Fruit fly (Drosophila melanogaster) whole organism, embryonic: ENCODE measurements around the gene woc.

Source experiments
- Abd-B ChIP-seq: fragments of 200-800 bp; sonication (Bioruptor generic); optimal IDR thresholded peaks from 2 replicates; lab custom pipeline; 2018; ENCODE audit warnings: missing biosample characterization, mild to moderate bottlenecking, missing genetic modification characterization, moderate library complexity
- Awh ChIP-seq: fragments of 200-800 bp; sonication (Bioruptor generic); IDR thresholded peaks from 2 replicates; pipeline ENCODE4, ENCODE4 v1.3.6; 2022; ENCODE audit warnings: missing biosample characterization, missing genetic modification characterization
- B-H2 ChIP-seq: fragments of 200-800 bp; sonication (Bioruptor generic); optimal IDR thresholded peaks from 2 replicates; lab custom pipeline; 2018; ENCODE audit warnings: missing biosample characterization, mild to moderate bottlenecking, missing genetic modification characterization
- CG11456 ChIP-seq: fragments of 200-800 bp; sonication (Bioruptor generic); IDR thresholded peaks from 3 replicates; pipeline ENCODE4 v1.3.6; 2022; ENCODE audit warnings: missing biosample characterization, missing genetic modification characterization
- CG11504 ChIP-seq: fragments of 200-800 bp; sonication (Bioruptor generic); optimal IDR thresholded peaks from 3 replicates; lab custom pipeline; 2019; ENCODE audit warnings: missing biosample characterization, mild to moderate bottlenecking, missing genetic modification characterization, moderate library complexity
- CG12071 ChIP-seq: fragments of 200-800 bp; sonication (Bioruptor generic); optimal IDR thresholded peaks from 3 replicates; lab custom pipeline; 2018; ENCODE audit warnings: missing biosample characterization, mild to moderate bottlenecking, missing genetic modification characterization
- CG12659 ChIP-seq: fragments of 200-800 bp; sonication (Bioruptor generic); optimal IDR thresholded peaks from 3 replicates; lab custom pipeline; 2017; ENCODE audit warnings: mild to moderate bottlenecking, missing biosample characterization, missing genetic modification reagents, missing genetic modification characterization
- CG13894 ChIP-seq: fragments of 200-800 bp; sonication (Bioruptor generic); optimal IDR thresholded peaks from 3 replicates; lab custom pipeline; 2018; ENCODE audit warnings: missing biosample characterization, mild to moderate bottlenecking, missing genetic modification characterization, moderate library complexity
- CG1603 ChIP-seq: fragments of 200-800 bp; sonication (Bioruptor generic); optimal IDR thresholded peaks from 2 replicates; lab custom pipeline; 2019; ENCODE audit warnings: missing biosample characterization, mild to moderate bottlenecking, missing genetic modification characterization, moderate library complexity
- CG1792 ChIP-seq: fragments of 200-800 bp; sonication (Bioruptor generic); optimal IDR thresholded peaks from 2 replicates; lab custom pipeline; 2016; ENCODE audit warnings: missing biosample characterization, missing genetic modification characterization
- CG18599 ChIP-seq: fragments of 200-800 bp; sonication (Bioruptor generic); optimal IDR thresholded peaks from 3 replicates; lab custom pipeline; 2017; ENCODE audit warnings: missing biosample characterization, missing genetic modification characterization, mild to moderate bottlenecking, moderate library complexity, missing genetic modification reagents
- CG4854 ChIP-seq: fragments of 200-800 bp; sonication (Bioruptor generic); optimal IDR thresholded peaks from 2 replicates; lab custom pipeline; 2016; ENCODE audit warnings: missing biosample characterization, missing genetic modification characterization, inconsistent platforms
- CG8290 ChIP-seq, 3 experiments: fragments of 200-800 bp; sonication (Bioruptor generic); optimal IDR thresholded peaks; 2 replicates each; lab custom pipeline; 2016 to 2019; ENCODE audit warnings: missing biosample characterization in 3 of 3, missing genetic modification characterization in 3 of 3, mild to moderate bottlenecking in 2 of 3, moderate library complexity in 1 of 3
- CG8478 ChIP-seq: fragments of >200 bp; optimal IDR thresholded peaks from 2 replicates; lab custom pipeline; 2018
- CG8944 ChIP-seq: fragments of 200-800 bp; sonication (Bioruptor generic); optimal IDR thresholded peaks from 3 replicates; lab custom pipeline; 2016; ENCODE audit warnings: missing biosample characterization, missing genetic modification characterization
- CG9609 ChIP-seq: fragments of 200-800 bp; sonication (Bioruptor generic); optimal IDR thresholded peaks from 3 replicates; lab custom pipeline; 2016; ENCODE audit warnings: missing biosample characterization, missing genetic modification characterization
- CTCF ChIP-seq: fragments of 200-800 bp; sonication (Bioruptor generic); optimal IDR thresholded peaks from 2 replicates; lab custom pipeline; 2017; ENCODE audit warnings: missing biosample characterization, mild to moderate bottlenecking, missing genetic modification characterization, moderate library complexity
- CoRest ChIP-seq: fragments of 200-800 bp; sonication (Bioruptor generic); optimal IDR thresholded peaks from 3 replicates; lab custom pipeline; 2018; ENCODE audit warnings: missing biosample characterization, mild to moderate bottlenecking, missing genetic modification characterization, moderate library complexity
- D ChIP-seq, 2 experiments: fragments of 200-800 bp in 1 of 2; fragments of >200 bp in 1 of 2; sonication (Bioruptor generic) in 1 of 2; optimal IDR thresholded peaks; 2 replicates in 1 of 2; 3 replicates in 1 of 2; lab custom pipeline; 2017; ENCODE audit warnings: mild to moderate bottlenecking in 1 of 2, missing biosample characterization in 1 of 2, missing genetic modification characterization in 1 of 2, missing genetic modification reagents in 1 of 2
- E2f2 ChIP-seq: fragments of 200-800 bp; sonication (Bioruptor generic); IDR thresholded peaks from 2 replicates; pipeline ENCODE4 v1.3.6; 2022; ENCODE audit warnings: missing biosample characterization, missing genetic modification characterization
- Ets65A ChIP-seq: fragments of 200-800 bp; sonication (Bioruptor generic); peaks from one replicate; lab custom pipeline; 2016; ENCODE audit warnings: missing biosample characterization, missing genetic modification characterization
- Gug ChIP-seq: fragments of 200-800 bp; sonication (Bioruptor generic); IDR thresholded peaks from 4 replicates; pipeline ENCODE4 v1.3.6; 2022; ENCODE audit warnings: missing biosample characterization, missing genetic modification characterization
- HLHmδ ChIP-seq: fragments of 200-800 bp; sonication (Bioruptor generic); optimal IDR thresholded peaks from 2 replicates; lab custom pipeline; 2018; ENCODE audit warnings: missing biosample characterization, mild to moderate bottlenecking, missing genetic modification characterization, moderate library complexity
- Mad ChIP-seq: fragments of 200-800 bp; sonication (Bioruptor generic); optimal IDR thresholded peaks from 2 replicates; lab custom pipeline; 2016; ENCODE audit warnings: missing biosample characterization, missing genetic modification characterization
- Nf-YC ChIP-seq: fragments of 200-800 bp; optimal IDR thresholded peaks from 3 replicates; lab custom pipeline; 2019; ENCODE audit warnings: missing biosample characterization, mild to moderate bottlenecking, missing genetic modification characterization, moderate library complexity
- NfI ChIP-seq: fragments of 200-800 bp; sonication (Bioruptor generic); optimal IDR thresholded peaks from 3 replicates; lab custom pipeline; 2018; ENCODE audit warnings: missing biosample characterization, mild to moderate bottlenecking, missing genetic modification characterization, moderate library complexity
- Xrp1 ChIP-seq: fragments of 200-800 bp; sonication (Bioruptor generic); IDR thresholded peaks from 2 replicates; pipeline ENCODE4 v1.3.6; 2022; ENCODE audit warnings: missing biosample characterization, missing genetic modification characterization
- YL-1 ChIP-seq: fragments of 200-800 bp; sonication (Bioruptor generic); optimal IDR thresholded peaks from 3 replicates; lab custom pipeline; 2017; ENCODE audit warnings: missing biosample characterization, mild to moderate bottlenecking, missing genetic modification characterization
- ab ChIP-seq: fragments of 200-800 bp; sonication (Bioruptor generic); optimal IDR thresholded peaks from 2 replicates; lab custom pipeline; 2016; ENCODE audit warnings: missing biosample characterization, missing genetic modification characterization
- ash1 ChIP-seq: fragments of 200-800 bp; sonication (Bioruptor generic); optimal IDR thresholded peaks from 2 replicates; lab custom pipeline; 2018; ENCODE audit warnings: missing biosample characterization, mild to moderate bottlenecking, missing genetic modification characterization
- cg ChIP-seq: fragments of 200-800 bp; sonication (Bioruptor generic); optimal IDR thresholded peaks from 3 replicates; lab custom pipeline; 2019; ENCODE audit warnings: missing biosample characterization, mild to moderate bottlenecking, missing genetic modification characterization, moderate library complexity
- chinmo ChIP-seq: fragments of 200-800 bp; sonication (Bioruptor generic); IDR thresholded peaks from 4 replicates; pipeline ENCODE4 v1.3.6; 2022; ENCODE audit warnings: missing biosample characterization, missing genetic modification characterization; ENCODE audit not compliant: partially characterized antibody
- dysf ChIP-seq: fragments of 200-800 bp; sonication (Bioruptor generic); IDR thresholded peaks from 3 replicates; pipeline ENCODE4 v1.3.6; 2022; ENCODE audit warnings: missing biosample characterization, missing genetic modification characterization
- ewg ChIP-seq: fragments of 200-800 bp; sonication (Bioruptor generic); optimal IDR thresholded peaks from 3 replicates; lab custom pipeline; 2017; ENCODE audit warnings: mild to moderate bottlenecking, missing biosample characterization, missing genetic modification reagents, missing genetic modification characterization
- gcm2 ChIP-seq: fragments of 200-800 bp; sonication (Bioruptor generic); optimal IDR thresholded peaks from 2 replicates; lab custom pipeline; 2016; ENCODE audit warnings: missing biosample characterization, missing genetic modification characterization
- gfzf ChIP-seq: fragments of 200-800 bp; sonication (Bioruptor generic); optimal IDR thresholded peaks from 2 replicates; lab custom pipeline; 2016; ENCODE audit warnings: missing biosample characterization, mild to moderate bottlenecking, missing genetic modification characterization, moderate library complexity
- jumu ChIP-seq: fragments of 200-800 bp; sonication (Bioruptor generic); optimal IDR thresholded peaks from 3 replicates; lab custom pipeline; 2016; ENCODE audit warnings: missing biosample characterization, missing genetic modification characterization
- kah ChIP-seq: fragments of 200-800 bp; sonication (Bioruptor generic); optimal IDR thresholded peaks from 2 replicates; lab custom pipeline; 2018; ENCODE audit warnings: missing biosample characterization, mild to moderate bottlenecking, missing genetic modification characterization
- lilli ChIP-seq: fragments of 200-800 bp; sonication (Bioruptor generic); optimal IDR thresholded peaks from 3 replicates; lab custom pipeline; 2016; ENCODE audit warnings: missing biosample characterization, missing genetic modification characterization
- luna ChIP-seq: fragments of 200-800 bp; sonication (Bioruptor generic); optimal IDR thresholded peaks from 2 replicates; lab custom pipeline; 2016; ENCODE audit warnings: missing biosample characterization, missing genetic modification characterization
- nom ChIP-seq: fragments of 200-800 bp; sonication (Bioruptor generic); optimal IDR thresholded peaks from 2 replicates; lab custom pipeline; 2017; ENCODE audit warnings: missing biosample characterization, missing genetic modification characterization, mild to moderate bottlenecking, moderate library complexity, missing genetic modification reagents
- phol ChIP-seq: fragments of 200-800 bp; sonication (Bioruptor generic); optimal IDR thresholded peaks from 3 replicates; lab custom pipeline; 2018; ENCODE audit warnings: missing biosample characterization, mild to moderate bottlenecking, missing genetic modification characterization, moderate library complexity
- pros ChIP-seq: fragments of 200-800 bp; sonication (Bioruptor generic); optimal IDR thresholded peaks from 3 replicates; lab custom pipeline; 2019; ENCODE audit warnings: missing biosample characterization, mild to moderate bottlenecking, missing genetic modification characterization, moderate library complexity
- scrt ChIP-seq: fragments of 200-800 bp; sonication (Bioruptor generic); optimal IDR thresholded peaks from 2 replicates; lab custom pipeline; 2018; ENCODE audit warnings: missing biosample characterization, mild to moderate bottlenecking, missing genetic modification characterization, moderate library complexity
- ssp ChIP-seq: fragments of 200-800 bp; sonication (Bioruptor generic); IDR thresholded peaks from 2 replicates; pipeline ENCODE4 v1.3.6; 2022; ENCODE audit warnings: missing biosample characterization, missing genetic modification characterization
- sug ChIP-seq: fragments of 200-800 bp; optimal IDR thresholded peaks from 2 replicates; lab custom pipeline; 2019; ENCODE audit warnings: missing biosample characterization, mild to moderate bottlenecking, missing genetic modification characterization, moderate library complexity
- trem ChIP-seq: fragments of 200-800 bp; optimal IDR thresholded peaks from 3 replicates; lab custom pipeline; 2019; ENCODE audit warnings: missing biosample characterization, mild to moderate bottlenecking, missing genetic modification characterization, moderate library complexity
- zfh1 ChIP-seq: fragments of 200-800 bp; sonication (Bioruptor generic); IDR thresholded peaks from 3 replicates; pipeline ENCODE4 v1.3.6; 2022; ENCODE audit warnings: missing biosample characterization, missing genetic modification characterization
- zfh2 ChIP-seq: fragments of 200-800 bp; sonication (Bioruptor generic); optimal IDR thresholded peaks from 2 replicates; lab custom pipeline; 2016; ENCODE audit warnings: missing biosample characterization, missing genetic modification characterization

Gene woc

DNA sequence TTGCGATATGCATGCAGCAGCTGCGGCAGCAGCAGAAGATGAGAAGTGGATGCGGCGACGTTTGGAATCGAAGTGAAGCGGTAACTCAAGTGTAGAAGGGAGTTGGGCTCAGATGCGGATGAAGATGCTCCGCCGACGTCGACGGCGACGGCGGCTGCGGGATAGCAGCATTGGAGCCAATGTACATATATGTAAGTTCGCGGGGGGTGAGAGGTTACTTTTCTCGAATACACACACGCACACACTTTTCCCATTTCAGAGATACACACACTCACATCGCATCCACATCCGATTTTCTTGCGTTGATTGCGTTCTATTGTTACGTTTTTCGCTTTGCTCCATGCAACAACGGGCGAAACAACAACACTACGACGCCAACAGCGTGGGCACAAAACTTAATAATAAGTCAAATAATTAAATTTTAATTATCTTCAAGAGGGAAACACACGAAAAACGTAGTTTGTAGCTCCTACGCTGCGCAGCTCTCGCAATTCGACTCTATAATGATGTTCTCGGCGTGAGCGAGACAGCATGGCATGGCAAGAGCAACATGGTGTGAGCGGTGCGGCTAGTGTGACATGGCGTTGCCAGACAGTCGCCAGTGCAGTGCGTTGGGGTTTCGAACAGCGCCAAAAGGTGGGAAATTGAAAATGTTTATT, 19.0 kb downstream of the woc start, which contains the start of gene CG18766 (continued):
- peak; percentile 71 for TF ChIP-seq nom (GFP tag; lab: Kevin White, UChicago)
- no peak for TF ChIP-seq ssp (GFP tag; lab: Robert Waterston, UW)
- TF ChIP-seq YL-1 (GFP tag; lab: Kevin White, UChicago): peak; percentile 94
- TF ChIP-seq HLHmδ (GFP tag; lab: Kevin White, UChicago): peak; percentile 65
- peak; percentile 99 for TF ChIP-seq CG8478 (lab: Kevin White, UChicago)
- 0 out of 2 replicates have a peak, but pooled peaks have one; percentile 24 for TF ChIP-seq Awh (GFP tag; lab: Robert Waterston, UW)
- peak; percentile 23 for TF ChIP-seq D (optimal IDR thresholded peaks at IDR 0.05; lab: Kevin White, UChicago)
- no peak for TF ChIP-seq D (GFP tag; optimal IDR thresholded peaks at IDR 0.05; lab: Kevin White, UChicago)
- TF ChIP-seq jumu (GFP tag; lab: Kevin White, UChicago): peak; percentile 15
- peak; percentile 62 for TF ChIP-seq CG12659 (GFP tag; lab: Kevin White, UChicago)
- no peak for TF ChIP-seq CG9609 (GFP tag; lab: Kevin White, UChicago)
- peak; percentile 84 for TF ChIP-seq cg (GFP tag; lab: Kevin White, UChicago)
- TF ChIP-seq CG4854 (GFP tag; lab: Kevin White, UChicago): no peak
- TF ChIP-seq trem: peak; percentile 47
- peak; percentile 73 for TF ChIP-seq CTCF
- peak; percentile 4 for TF ChIP-seq pros (GFP tag; lab: Kevin White, UChicago)
- peak; percentile 9 for TF ChIP-seq luna (GFP tag; lab: Kevin White, UChicago)
- TF ChIP-seq Nf-YC (tag; lab: Kevin White, UChicago): peak; percentile 73
- TF ChIP-seq E2f2: peak; percentile 92
- peak; percentile 42 for TF ChIP-seq kah (GFP tag; lab: Kevin White, UChicago)
- TF ChIP-seq ab (GFP tag; lab: Kevin White, UChicago): peak; percentile 26
- no peak for TF ChIP-seq ash1 (GFP tag; lab: Kevin White, UChicago)
- TF ChIP-seq CG8290 (GFP tag; optimal IDR thresholded peaks at IDR 0.05; lab: Kevin White, UChicago): peak; percentile 8
- TF ChIP-seq CG8290 (tag; optimal IDR thresholded peaks at IDR 0.05; lab: Kevin White, UChicago): peak in 1 of 2 experiments; percentile 67
- TF ChIP-seq gcm2: no peak
- TF ChIP-seq Gug (GFP tag; lab: Robert Waterston, UW): peak; percentile 18; the same call in 1 of the 4 replicates
- peak; percentile 20 for TF ChIP-seq B-H2 (GFP tag; lab: Kevin White, UChicago)
- peak; percentile 99 for TF ChIP-seq sug (tag; lab: Kevin White, UChicago)
- TF ChIP-seq ewg: peak; percentile 94
- peak; percentile 4 for TF ChIP-seq CG18599
- peak; percentile 40 for TF ChIP-seq phol (tag; lab: Kevin White, UChicago)
- TF ChIP-seq Mad (GFP tag; lab: Kevin White, UChicago): no peak
- TF ChIP-seq Ets65A (GFP tag; lab: Kevin White, UChicago): peak; percentile 41
- peak; percentile 17; the same call in 1 of the 2 replicates for TF ChIP-seq Xrp1
- peak; percentile 68 for TF ChIP-seq CG11504 (tag; lab: Kevin White, UChicago)
- TF ChIP-seq CoRest (tag; lab: Kevin White, UChicago): peak; percentile 23
- 0 out of 3 replicates have a peak, but pooled peaks have one; percentile 38 for TF ChIP-seq zfh1 (GFP tag; lab: Robert Waterston, UW)
- peak; percentile 22 for TF ChIP-seq CG13894 (tag; lab: Kevin White, UChicago)
- peak; percentile 30 for TF ChIP-seq gfzf (GFP tag; lab: Kevin White, UChicago)
- peak; percentile 2 for TF ChIP-seq CG8944 (GFP tag; lab: Kevin White, UChicago)
- TF ChIP-seq Abd-B: peak; percentile 24
- no peak for TF ChIP-seq dysf (GFP tag; lab: Robert Waterston, UW)
- TF ChIP-seq chinmo (GFP tag; lab: Robert Waterston, UW): peak; percentile 60; the same call in 1 of the 4 replicates
- peak; percentile 39 for TF ChIP-seq lilli (GFP tag; lab: Kevin White, UChicago)
- TF ChIP-seq CG12071 (GFP tag; lab: Kevin White, UChicago): peak; percentile 21
- TF ChIP-seq zfh2 (GFP tag; lab: Kevin White, UChicago): no peak
- peak; percentile 99 for TF ChIP-seq scrt (GFP tag; lab: Kevin White, UChicago)
- peak; percentile 79 for TF ChIP-seq CG1603
- 0 out of 3 replicates have a peak, but pooled peaks have one; percentile 6 for TF ChIP-seq CG11456 (GFP tag; lab: Robert Waterston, UW)
- peak; percentile 9 for TF ChIP-seq NfI (GFP tag; lab: Kevin White, UChicago)
- peak; percentile 5 for TF ChIP-seq CG1792 (GFP tag; lab: Kevin White, UChicago)
